Worm (Caenorhabditis elegans): Measurements from ENCODE around the gene K02E7.1.

The K02E7.1 gene

DNA sequence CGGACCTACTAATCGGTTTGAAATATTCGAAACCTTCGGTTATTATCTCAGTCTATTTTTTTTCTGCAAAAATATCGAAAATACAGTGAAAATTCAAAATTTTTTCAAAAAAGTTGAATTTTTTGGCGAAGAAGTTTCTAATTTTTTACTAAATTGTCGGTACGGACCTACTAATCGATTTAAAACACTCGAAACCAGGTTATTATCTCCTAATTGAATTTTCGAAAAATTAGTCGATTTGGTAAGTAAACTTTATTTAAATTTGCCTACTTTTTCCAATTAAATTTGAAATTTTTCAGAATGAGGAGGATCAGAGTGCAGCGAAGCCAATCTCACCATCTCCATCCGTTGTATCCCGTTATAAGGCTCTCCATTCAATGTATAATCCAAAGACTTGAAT lies 12.1 kb upstream of the K02E7.1 start, which contains the start of gene K02E7.12:
Gene K02E7.12, plus strand, starts transcription at position 301 of the 400 bp plus-strand sequence.
- TF ChIP-seq zag-1 (tag; optimal IDR thresholded peaks at IDR 0.05), result no peak
- no peak for TF ChIP-seq ztf-4 (tag; optimal IDR thresholded peaks at IDR 0.05)
- TF ChIP-seq egl-5 (tag; optimal IDR thresholded peaks at IDR 0.05), result no peak
- TF ChIP-seq nhr-77 (tag; optimal IDR thresholded peaks at IDR 0.05), result no peak
- TF ChIP-seq egl-27 (tag; optimal IDR thresholded peaks at IDR 0.05), result no peak
- no peak for TF ChIP-seq nhr-23 (tag; optimal IDR thresholded peaks at IDR 0.05)

DNA sequence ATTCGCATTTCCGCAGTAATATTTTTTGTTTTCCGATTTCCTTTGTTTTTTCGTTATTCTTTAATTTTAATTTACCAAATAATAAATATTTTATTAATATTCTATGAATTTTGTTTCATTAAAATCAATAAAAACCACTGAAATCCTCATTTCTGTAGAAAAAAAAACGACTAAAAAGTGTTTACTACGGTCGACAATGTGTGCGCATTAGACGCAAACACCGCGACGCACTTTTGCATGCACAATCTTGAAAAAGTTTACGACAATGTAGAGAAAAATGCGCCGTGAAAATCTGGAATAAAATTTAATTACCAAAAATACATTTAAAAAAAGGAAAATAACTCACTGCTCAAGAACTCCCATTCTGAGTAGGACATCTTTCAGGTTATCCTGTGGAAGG lies 11.5 kb upstream of the K02E7.1 start:
- TF ChIP-seq egl-27 (tag; optimal IDR thresholded peaks at IDR 0.05) (no peak), unc-62 (GFP tag; optimal IDR thresholded peaks at IDR 0.05) (no peak), ceh-82 (tag; optimal IDR thresholded peaks at IDR 0.05) (no peak), fos-1 (tag; optimal IDR thresholded peaks at IDR 0.05) (no peak), daf-12 (tag; optimal IDR thresholded peaks at IDR 0.05) (no peak), ztf-11 (tag; optimal IDR thresholded peaks at IDR 0.05) (no peak), nhr-28 (tag; optimal IDR thresholded peaks at IDR 0.05) (no peak), ZK546.5 (tag; optimal IDR thresholded peaks at IDR 0.05) (no peak), nhr-76 (tag; optimal IDR thresholded peaks at IDR 0.05) (no peak), fkh-10 (GFP tag; optimal IDR thresholded peaks at IDR 0.05) (no peak), lin-15B (tag; optimal IDR thresholded peaks at IDR 0.05) (no peak), nhr-43 (tag; optimal IDR thresholded peaks at IDR 0.05; ENCODE audit: poor library complexity, severe bottlenecking) (no peak), ztf-4 (tag; optimal IDR thresholded peaks at IDR 0.05) (no peak), ceh-9 (tag; optimal IDR thresholded peaks at IDR 0.05) (no peak), jun-1 (tag; optimal IDR thresholded peaks at IDR 0.05) (no peak), fkh-2 (tag; optimal IDR thresholded peaks at IDR 0.05) (no peak), nhr-77 (tag; optimal IDR thresholded peaks at IDR 0.05) (no peak), nhr-11 (tag; optimal IDR thresholded peaks at IDR 0.05) (no peak), lin-39 (tag; optimal IDR thresholded peaks at IDR 0.05) (no peak)

DNA sequence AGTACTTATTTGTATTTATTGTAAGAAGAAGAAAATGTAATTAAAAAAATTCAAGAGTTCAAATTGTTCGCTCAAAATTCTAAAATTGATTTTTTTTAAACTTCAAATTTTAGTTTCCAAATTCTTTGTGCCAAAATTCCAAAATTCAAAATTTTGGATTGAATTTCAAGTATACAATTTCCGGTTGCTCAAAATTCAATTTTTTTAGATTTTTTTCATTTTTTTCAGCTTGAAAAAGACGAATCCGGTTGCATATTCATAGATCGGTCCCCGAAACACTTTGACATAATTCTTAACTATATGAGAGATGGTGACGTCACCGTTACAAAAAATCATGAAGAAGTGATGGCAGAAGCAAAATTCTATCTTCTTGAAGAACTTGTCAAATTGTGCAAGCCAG lies 10.9 kb upstream of the K02E7.1 start, which contains the start of gene K02E7.4:
Gene K02E7.4, plus strand, starts transcription at position 301 of the 400 bp plus-strand sequence.
- TF ChIP-seq ZK546.5 (tag; optimal IDR thresholded peaks at IDR 0.05), result no peak
- TF ChIP-seq nhr-237 (tag; optimal IDR thresholded peaks at IDR 0.05), result no peak
- no peak for TF ChIP-seq elt-2 (tag; optimal IDR thresholded peaks at IDR 0.05)
- no peak for TF ChIP-seq ceh-9 (tag; optimal IDR thresholded peaks at IDR 0.05)
- no peak for TF ChIP-seq daf-12 (tag; optimal IDR thresholded peaks at IDR 0.05)
- TF ChIP-seq nhr-23 (tag; optimal IDR thresholded peaks at IDR 0.05), result no peak
- no peak for TF ChIP-seq mml-1 (tag; optimal IDR thresholded peaks at IDR 0.05)
- no peak for TF ChIP-seq nhr-25 (tag; optimal IDR thresholded peaks at IDR 0.05)
- TF ChIP-seq nhr-77 (tag; optimal IDR thresholded peaks at IDR 0.05), result no peak
- no peak for TF ChIP-seq unc-39 (tag; optimal IDR thresholded peaks at IDR 0.05)
- TF ChIP-seq skn-1 (tag; optimal IDR thresholded peaks at IDR 0.05), result no peak
- no peak for TF ChIP-seq elt-3 (tag; optimal IDR thresholded peaks at IDR 0.05)
- TF ChIP-seq egl-27 (tag; optimal IDR thresholded peaks at IDR 0.05), result no peak
- TF ChIP-seq nfya-1 (tag; optimal IDR thresholded peaks at IDR 0.05; ENCODE audit: insufficient read depth), result no peak
- no peak for TF ChIP-seq nhr-11 (tag; optimal IDR thresholded peaks at IDR 0.05)
- no peak for TF ChIP-seq jun-1 (tag; optimal IDR thresholded peaks at IDR 0.05)
- TF ChIP-seq ztf-4 (tag; optimal IDR thresholded peaks at IDR 0.05), result no peak
- TF ChIP-seq elt-1 (tag; optimal IDR thresholded peaks at IDR 0.05), result no peak
- TF ChIP-seq aly-2 (tag; optimal IDR thresholded peaks at IDR 0.05), result no peak
- TF ChIP-seq fkh-2 (tag; optimal IDR thresholded peaks at IDR 0.05), result no peak

DNA sequence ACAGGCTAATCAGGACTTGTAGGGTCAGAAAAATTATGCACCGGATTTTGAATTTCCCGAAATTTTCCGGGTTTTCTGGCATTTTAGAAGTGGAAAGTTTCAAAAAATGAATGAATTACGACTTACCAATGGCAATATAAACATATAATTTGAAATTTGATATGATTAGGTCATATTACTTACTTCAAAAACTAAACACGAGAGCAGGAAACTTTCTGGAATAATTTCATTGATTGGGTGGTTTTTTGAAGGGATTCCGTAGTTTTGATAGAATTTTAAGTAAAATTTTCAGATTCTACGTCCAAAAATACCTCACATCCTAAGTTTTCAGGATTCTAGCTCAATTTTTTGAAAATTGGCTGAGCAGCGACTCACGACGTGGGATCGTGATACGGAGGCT lies 7.5 kb upstream of the K02E7.1 start, which contains the start of gene K02E7.11:
Gene K02E7.11, minus strand, starts transcription at position 101 of the 400 bp plus-strand sequence.
- TF ChIP-seq lsy-12 (tag; optimal IDR thresholded peaks at IDR 0.05) (no peak), nhr-23 (tag; optimal IDR thresholded peaks at IDR 0.05) (no peak), nhr-43 (tag; optimal IDR thresholded peaks at IDR 0.05; ENCODE audit: poor library complexity, severe bottlenecking) (no peak), nfya-1 (tag; optimal IDR thresholded peaks at IDR 0.05; ENCODE audit: insufficient read depth) (no peak), jun-1 (tag; optimal IDR thresholded peaks at IDR 0.05) (no peak), nhr-237 (tag; optimal IDR thresholded peaks at IDR 0.05) (no peak), zag-1 (tag; optimal IDR thresholded peaks at IDR 0.05) (no peak), sea-2 (GFP tag; optimal IDR thresholded peaks at IDR 0.05) (no peak), fkh-2 (tag; optimal IDR thresholded peaks at IDR 0.05) (no peak), mdl-1 (tag; optimal IDR thresholded peaks at IDR 0.05) (no peak), mml-1 (tag; optimal IDR thresholded peaks at IDR 0.05) (no peak), R02D3.7 (tag; optimal IDR thresholded peaks at IDR 0.05) (no peak), ceh-82 (tag; optimal IDR thresholded peaks at IDR 0.05) (no peak), snpc-4 (tag; optimal IDR thresholded peaks at IDR 0.05) (no peak), nhr-28 (tag; optimal IDR thresholded peaks at IDR 0.05) (no peak), lin-39 (tag; optimal IDR thresholded peaks at IDR 0.05) (no peak), ceh-9 (tag; optimal IDR thresholded peaks at IDR 0.05) (no peak), ztf-11 (tag; optimal IDR thresholded peaks at IDR 0.05) (no peak), ceh-16 (tag; optimal IDR thresholded peaks at IDR 0.05) (no peak), nhr-25 (tag; optimal IDR thresholded peaks at IDR 0.05) (no peak)
